Worm (Caenorhabditis elegans) whole organism, midembryonic: ENCODE data around the gene gly-4.

Experiments used
- T22C8.4 ChIP-seq: fragments of 200-800 bp; sonication (Bioruptor generic); IDR thresholded peaks from 2 replicates; pipeline ENCODE4 v1.3.6; 2022; ENCODE audit warnings: missing genetic modification characterization, missing compliant biosample characterization
- cog-1 ChIP-seq: sonication (generic microtip); optimal IDR thresholded peaks from 2 replicates; lab custom pipeline; 2016; ENCODE audit warnings: missing genetic modification characterization, missing compliant biosample characterization
- flt-1 ChIP-seq: fragments of 200-800 bp; sonication (Bioruptor generic); IDR thresholded peaks from 2 replicates; pipeline ENCODE4 v1.3.6; 2022; ENCODE audit warnings: missing genetic modification characterization, missing compliant biosample characterization
- klf-2 ChIP-seq: fragments of 200-800 bp; sonication (Bioruptor generic); conservative IDR thresholded peaks from 2 replicates; pipeline ENCODE4 v1.3.6; 2022; ENCODE audit warnings: missing genetic modification reagents, missing genetic modification characterization, missing compliant biosample characterization
- med-1 ChIP-seq: sonication (generic microtip); optimal IDR thresholded peaks from 2 replicates; lab custom pipeline; 2017; ENCODE audit warnings: missing genetic modification characterization, mild to moderate bottlenecking, missing compliant biosample characterization, antibody characterized with exemption, missing genetic modification reagents; ENCODE audit not compliant: insufficient read depth
- ref-1 ChIP-seq: fragments of 200-800 bp; sonication (Bioruptor generic); conservative IDR thresholded peaks from 2 replicates; pipeline ENCODE4 v1.3.6; 2022; ENCODE audit warnings: missing genetic modification reagents, missing genetic modification characterization, missing compliant biosample characterization
- tab-1 ChIP-seq: fragments of 200-800 bp; sonication (Bioruptor generic); IDR thresholded peaks from 2 replicates; pipeline ENCODE4 v1.3.6; 2022; ENCODE audit warnings: missing genetic modification characterization, missing compliant biosample characterization
- ztf-23 ChIP-seq: fragments of 200-800 bp; sonication (Bioruptor generic); IDR thresholded peaks from 2 replicates; pipeline ENCODE4 v1.3.6; 2022; ENCODE audit warnings: missing genetic modification reagents, missing genetic modification characterization, missing compliant biosample characterization
- ztf-29 ChIP-seq: fragments of 200-800 bp; sonication (Bioruptor generic); IDR thresholded peaks from 2 replicates; pipeline ENCODE4 v1.3.6; 2022; ENCODE audit warnings: missing genetic modification reagents, missing genetic modification characterization, missing compliant biosample characterization

gly-4 gene

DNA sequence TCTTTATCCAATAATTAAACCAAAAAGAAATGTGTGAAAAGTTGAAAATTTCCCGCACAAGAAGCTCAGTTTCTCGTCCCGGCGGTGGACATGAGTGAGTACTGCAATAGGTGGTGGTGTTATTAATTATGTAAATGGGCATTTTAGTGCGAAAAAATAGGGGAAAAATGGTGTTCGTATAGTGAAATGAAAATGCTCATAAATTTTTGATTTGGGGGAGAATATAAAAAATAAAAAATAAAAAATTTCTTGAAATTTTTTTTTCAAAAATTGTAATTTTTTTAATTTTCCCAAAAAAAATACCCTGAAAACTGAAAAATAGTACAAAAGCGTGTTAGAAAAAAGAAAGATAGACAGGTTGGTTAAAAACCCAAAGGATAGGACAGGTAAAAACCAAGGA lies at the start of gene gly-4:
Gene gly-4 (minus strand): TSS at position 101 of the 400 bp plus-strand sequence.
- no peak for TF ChIP-seq klf-2
- TF ChIP-seq cog-1: no peak
- no peak for TF ChIP-seq med-1 (GFP tag; lab: Kevin White, UChicago)
- TF ChIP-seq tab-1 (GFP tag; lab: Robert Waterston, UW): no peak
- TF ChIP-seq ref-1 (GFP tag; lab: Robert Waterston, UW): no peak
- no peak for TF ChIP-seq ztf-29 (GFP tag; lab: Robert Waterston, UW)
- no peak for TF ChIP-seq ztf-23 (GFP tag; lab: Robert Waterston, UW)
- no peak for TF ChIP-seq flt-1 (GFP tag; lab: Robert Waterston, UW)
- TF ChIP-seq T22C8.4: no peak

DNA sequence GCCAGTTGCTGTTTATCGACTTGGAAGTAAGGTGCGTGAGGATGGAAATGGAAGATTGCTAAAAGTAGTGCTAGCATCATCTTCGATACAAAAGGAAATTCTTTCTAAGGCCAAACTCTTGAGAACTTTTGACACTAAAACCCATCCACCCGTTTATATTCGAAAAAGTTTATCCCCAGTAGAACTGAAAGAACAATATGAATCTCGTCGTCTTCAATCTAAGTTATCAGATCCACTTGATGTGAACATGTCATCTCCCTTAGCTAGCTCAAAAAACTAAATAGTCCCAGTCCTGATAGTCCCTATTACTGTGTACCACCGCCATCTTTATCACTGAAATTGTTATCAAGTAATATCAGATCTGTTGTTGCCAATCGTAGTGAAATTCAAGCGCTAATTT lies 41.8 kb upstream of the gly-4 start:
- no peak for TF ChIP-seq cog-1
- TF ChIP-seq T22C8.4: no peak
- TF ChIP-seq med-1 (GFP tag; lab: Kevin White, UChicago): no peak
- TF ChIP-seq ref-1 (GFP tag; lab: Robert Waterston, UW): no peak
- TF ChIP-seq klf-2: no peak
- no peak for TF ChIP-seq ztf-29 (GFP tag; lab: Robert Waterston, UW)
- TF ChIP-seq flt-1 (GFP tag; lab: Robert Waterston, UW): no peak
- TF ChIP-seq ztf-23 (GFP tag; lab: Robert Waterston, UW): no peak
- TF ChIP-seq tab-1 (GFP tag; lab: Robert Waterston, UW): no peak

DNA sequence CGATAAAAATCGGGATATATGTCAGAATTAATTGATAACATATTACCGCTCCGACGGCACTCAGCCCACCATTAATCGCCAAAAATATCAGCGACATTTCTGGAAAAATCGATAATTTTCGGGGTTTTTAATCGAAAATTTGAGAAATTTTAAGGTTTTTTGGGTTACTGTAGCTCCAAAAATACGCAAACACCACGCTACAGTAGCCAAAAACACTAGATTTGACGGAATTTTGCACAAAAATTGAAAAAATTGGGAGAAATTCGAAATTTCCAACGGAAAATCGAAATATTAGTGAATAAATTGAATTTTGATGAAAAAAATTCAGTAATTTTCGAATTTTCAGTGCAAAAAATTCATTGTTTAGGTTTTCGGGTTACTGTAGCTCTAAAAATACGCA lies 39.1 kb upstream of the gly-4 start, which contains the start of gene algn-7:
Gene algn-7 (minus strand): TSS at position 101 of the 400 bp plus-strand sequence.
- TF ChIP-seq tab-1 (GFP tag; lab: Robert Waterston, UW): no peak
- TF ChIP-seq med-1 (GFP tag; lab: Kevin White, UChicago): no peak
- TF ChIP-seq cog-1: no peak
- TF ChIP-seq flt-1 (GFP tag; lab: Robert Waterston, UW): no peak
- TF ChIP-seq ztf-23 (GFP tag; lab: Robert Waterston, UW): no peak
- TF ChIP-seq klf-2: no peak
- TF ChIP-seq T22C8.4: no peak
- no peak for TF ChIP-seq ref-1 (GFP tag; lab: Robert Waterston, UW)
- TF ChIP-seq ztf-29 (GFP tag; lab: Robert Waterston, UW): no peak

ce11 chrV:19923924-19924323 lies 28.8 kb upstream of the gly-4 start, which contains the start of gene skr-4:
Gene skr-4, plus strand, starts transcription at chrV:19924224.
- TF ChIP-seq tab-1 (GFP tag; lab: Robert Waterston, UW): no peak
- no peak for TF ChIP-seq ztf-23 (GFP tag; lab: Robert Waterston, UW)
- no peak for TF ChIP-seq ztf-29 (GFP tag; lab: Robert Waterston, UW)
- no peak for TF ChIP-seq ref-1 (GFP tag; lab: Robert Waterston, UW)
- no peak for TF ChIP-seq flt-1 (GFP tag; lab: Robert Waterston, UW)
- TF ChIP-seq T22C8.4: no peak
- no peak for TF ChIP-seq klf-2
- no peak for TF ChIP-seq cog-1

DNA sequence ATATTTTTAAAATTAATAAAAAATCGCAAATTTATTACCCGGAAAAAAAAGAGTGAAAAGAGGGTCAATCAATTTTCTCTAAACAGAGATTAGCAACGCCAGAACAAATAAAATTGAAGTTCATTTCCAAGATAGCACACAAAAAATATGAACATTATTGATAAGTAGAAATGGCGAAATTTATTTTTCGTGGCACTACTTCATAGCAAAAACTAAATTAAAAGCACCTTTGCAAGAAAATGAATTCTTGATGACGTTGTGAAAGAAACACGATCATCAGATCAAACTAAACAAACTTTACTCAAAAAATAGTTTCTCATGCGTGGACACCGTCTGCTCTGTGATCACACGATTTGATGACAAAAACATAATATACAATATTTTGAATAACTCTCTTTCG lies 27.5 kb upstream of the gly-4 start, which contains the start of gene Y60A3A.16:
Gene Y60A3A.16 (minus strand): TSS at position 101 of the 400 bp plus-strand sequence.
- no peak for TF ChIP-seq cog-1
- TF ChIP-seq med-1 (GFP tag; lab: Kevin White, UChicago): no peak
- TF ChIP-seq T22C8.4: no peak

ce11 chrV:19915973-19916605 lies 20.9 kb upstream of the gly-4 start, which contains the start of the genes chk-2 and Y60A3A.19:
Gene chk-2, minus strand, starts transcription at chrV:19916023.
Gene Y60A3A.19, plus strand, starts transcription at chrV:19916555.
- TF ChIP-seq T22C8.4: no peak

- peak; percentile 90 for TF ChIP-seq T22C8.4
These were observed 14.3 kb upstream of the gly-4 start for ce11 chrV:19909435-19909834.

DNA sequence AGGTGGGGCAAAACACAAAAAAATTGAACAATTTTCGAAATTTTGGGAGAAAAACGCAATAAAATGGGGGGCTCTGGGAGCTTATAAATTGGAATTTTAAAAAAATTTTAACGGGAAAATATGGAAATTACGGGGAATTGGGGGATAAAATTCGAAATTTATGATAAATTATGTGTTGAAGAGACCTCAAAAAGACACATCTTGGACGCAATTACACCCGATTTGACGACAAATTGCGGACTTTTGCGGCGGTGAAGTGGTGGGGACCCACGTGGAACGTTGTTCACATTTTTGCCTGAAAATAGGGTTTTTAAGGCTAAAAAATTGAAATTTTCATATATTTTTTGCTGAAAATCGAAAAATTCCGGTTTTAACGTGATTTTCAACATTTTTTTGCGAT lies 13.7 kb upstream of the gly-4 start:
- no peak for TF ChIP-seq klf-2
- no peak for TF ChIP-seq T22C8.4
- TF ChIP-seq ztf-29 (GFP tag; lab: Robert Waterston, UW): no peak

DNA sequence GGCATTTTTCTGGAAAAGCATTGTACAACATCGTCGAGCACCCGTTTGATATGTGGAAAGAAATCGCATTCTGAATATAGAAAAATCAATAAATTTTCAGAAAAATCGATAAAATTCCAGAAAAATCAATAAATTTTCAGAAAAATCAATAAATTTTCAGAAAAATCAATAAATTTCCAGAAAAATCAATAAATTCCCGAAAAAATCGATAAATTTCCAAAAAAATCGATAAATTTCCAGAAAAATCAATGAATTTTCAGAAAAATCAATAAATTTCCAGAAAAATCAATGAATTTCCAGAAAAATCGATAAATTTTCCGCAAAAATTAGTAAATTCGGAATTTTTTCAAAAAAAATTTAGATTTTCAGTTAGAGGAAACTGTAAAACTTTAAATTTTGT lies 12.2 kb upstream of the gly-4 start, which contains the start of gene fars-2:
Gene fars-2 (minus strand): TSS at position 70 of the 400 bp plus-strand sequence.
- TF ChIP-seq klf-2 (no peak), T22C8.4 (peak; percentile 92), med-1 (GFP tag; lab: Kevin White, UChicago) (no peak), cog-1 (no peak), flt-1 (GFP tag; lab: Robert Waterston, UW) (no peak)

DNA sequence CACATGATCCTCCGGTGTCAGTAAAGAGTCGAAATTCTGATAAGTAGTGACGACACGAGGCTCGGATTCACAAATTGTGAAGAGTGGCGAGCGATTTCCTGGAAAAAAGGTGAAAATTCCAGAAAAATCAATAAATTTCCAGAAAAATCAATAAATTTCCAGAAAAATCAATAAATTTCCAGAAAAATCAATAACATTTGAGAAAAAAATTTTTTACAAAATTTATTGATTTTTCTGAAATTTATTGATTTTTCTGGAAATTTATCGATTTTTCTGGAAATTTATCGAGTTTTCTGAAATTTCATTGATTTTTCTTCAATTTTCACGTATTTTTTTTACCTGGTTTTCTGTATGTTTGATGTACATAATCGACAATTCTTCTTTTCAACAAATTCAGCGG lies 10.8 kb upstream of the gly-4 start:
- TF ChIP-seq T22C8.4 (peak; percentile 90), cog-1 (no peak), med-1 (GFP tag; lab: Kevin White, UChicago) (no peak), flt-1 (GFP tag; lab: Robert Waterston, UW) (no peak)

ce11 chrV:19904790-19905189 lies 9.6 kb upstream of the gly-4 start:
- TF ChIP-seq T22C8.4: peak; percentile 98
- no peak for TF ChIP-seq ref-1 (GFP tag; lab: Robert Waterston, UW)
- TF ChIP-seq tab-1 (GFP tag; lab: Robert Waterston, UW): no peak
- TF ChIP-seq cog-1: no peak
